Worm (Caenorhabditis elegans): ENCODE measurements around the gene srh-119.

DNA sequence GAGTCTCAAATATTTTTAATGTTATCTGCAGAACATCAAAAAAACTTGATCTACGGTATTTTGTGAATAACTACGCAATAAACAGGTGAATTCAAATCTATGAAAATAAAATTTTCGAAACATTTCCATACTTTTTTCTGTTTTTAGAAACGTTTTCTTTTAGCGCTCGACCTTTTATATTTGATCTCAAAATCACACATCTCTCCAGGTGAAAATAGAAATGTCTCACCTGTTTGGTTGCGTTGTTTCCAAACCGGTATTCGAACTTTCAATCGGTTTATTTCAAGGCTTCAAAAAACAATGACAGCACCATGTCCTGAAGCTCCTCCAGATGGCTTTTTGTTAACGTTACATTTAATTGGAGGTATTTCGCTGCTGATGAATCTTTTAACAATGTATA lies 28.9 kb downstream of the srh-119 start, which contains the start of gene sri-9:
- TF ChIP-seq lin-13 (tag; optimal IDR thresholded peaks at IDR 0.05) (no peak), snpc-4 (tag; optimal IDR thresholded peaks at IDR 0.05) (no peak), ztf-11 (tag; optimal IDR thresholded peaks at IDR 0.05) (no peak), hlh-1 (tag; optimal IDR thresholded peaks at IDR 0.05) (no peak), lsy-2 (tag; optimal IDR thresholded peaks at IDR 0.05) (no peak), unc-62 (GFP tag; optimal IDR thresholded peaks at IDR 0.05) (no peak), elt-3 (tag; optimal IDR thresholded peaks at IDR 0.05) (no peak), pha-4 (tag; optimal IDR thresholded peaks at IDR 0.05) (no peak), mep-1 (tag; optimal IDR thresholded peaks at IDR 0.05) (no peak), nhr-237 (tag; optimal IDR thresholded peaks at IDR 0.05) (no peak)

All from whole organism, mixed stage, embryonic.